Worm (Caenorhabditis elegans): ENCODE measurements around the gene grl-14.
A peak's percentile ranks its signal among the peaks of the same experiment; 100 is the strongest.

The grl-14 gene

DNA sequence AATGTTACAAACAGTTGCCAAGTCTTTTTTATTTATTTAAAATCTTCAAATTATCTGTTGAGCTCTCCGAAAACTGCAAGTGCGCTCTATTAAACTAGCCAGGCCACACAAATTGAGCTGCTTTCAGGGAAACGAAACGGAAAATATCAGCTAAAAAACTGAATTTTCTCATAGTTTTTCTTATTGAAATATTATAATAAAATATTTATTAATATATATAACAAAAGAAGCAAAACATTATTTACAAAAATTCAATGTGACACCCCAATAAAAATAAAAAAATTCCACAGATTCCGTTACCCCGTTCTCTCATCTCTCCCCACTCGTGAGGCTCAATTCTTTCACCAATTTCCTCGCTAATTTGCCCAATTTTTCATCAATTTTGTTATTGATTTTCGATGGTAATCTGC is 7.2 kb downstream of the grl-14 start:
- TF ChIP-seq C34B4.2 (tag; optimal IDR thresholded peaks at IDR 0.05): no peak
- TF ChIP-seq ces-1 (GFP tag; optimal IDR thresholded peaks at IDR 0.05): no peak
- TF ChIP-seq sox-4 (tag; optimal IDR thresholded peaks at IDR 0.05): no peak
- no peak for TF ChIP-seq fkh-4 (tag; optimal IDR thresholded peaks at IDR 0.05; ENCODE audit: borderline replicate concordance)
- TF ChIP-seq lin-39 (tag; optimal IDR thresholded peaks at IDR 0.05): no peak
- TF ChIP-seq nhr-11 (tag; optimal IDR thresholded peaks at IDR 0.05): no peak
- no peak for TF ChIP-seq egl-27 (tag; optimal IDR thresholded peaks at IDR 0.05)
- peak; percentile 77 for TF ChIP-seq lin-14 (GFP tag; optimal IDR thresholded peaks at IDR 0.05)
- no peak for TF ChIP-seq zag-1 (tag; optimal IDR thresholded peaks at IDR 0.05)
- no peak for TF ChIP-seq elt-3 (tag; optimal IDR thresholded peaks at IDR 0.05)
- no peak for TF ChIP-seq fos-1 (tag; optimal IDR thresholded peaks at IDR 0.05)
- no peak for TF ChIP-seq ceh-8 (GFP tag; optimal IDR thresholded peaks at IDR 0.05)
- TF ChIP-seq swsn-7 (tag; optimal IDR thresholded peaks at IDR 0.05): peak; percentile 2
- TF ChIP-seq mab-9 (GFP tag; IDR thresholded peaks at IDR 0.05): no peak
- no peak for TF ChIP-seq unc-30 (tag; optimal IDR thresholded peaks at IDR 0.05)
- no peak for TF ChIP-seq fkh-10 (GFP tag; optimal IDR thresholded peaks at IDR 0.05)
- no peak for TF ChIP-seq pqm-1 (tag; optimal IDR thresholded peaks at IDR 0.05)
- no peak for TF ChIP-seq C04F5.9 (tag; optimal IDR thresholded peaks at IDR 0.05)
- TF ChIP-seq blmp-1 (tag; optimal IDR thresholded peaks at IDR 0.05): no peak
- TF ChIP-seq fkh-8 (tag; optimal IDR thresholded peaks at IDR 0.05): peak; percentile 40
- TF ChIP-seq unc-98 (GFP tag; IDR thresholded peaks at IDR 0.05): peak; percentile 74
- TF ChIP-seq Y116A8C.19 (tag; optimal IDR thresholded peaks at IDR 0.05; ENCODE audit: borderline replicate concordance): no peak
- no peak for TF ChIP-seq unc-86 (tag; optimal IDR thresholded peaks at IDR 0.05)
- no peak for TF ChIP-seq ama-1 (optimal IDR thresholded peaks at IDR 0.05)
- TF ChIP-seq grh-1 (GFP tag; IDR thresholded peaks at IDR 0.05): no peak
- no peak for TF ChIP-seq elt-2 (tag; optimal IDR thresholded peaks at IDR 0.05)
- TF ChIP-seq irx-1 (tag; optimal IDR thresholded peaks at IDR 0.05): no peak
- peak; percentile 46; the same call in 1 of the 2 replicates for TF ChIP-seq isw-1 (GFP tag; IDR thresholded peaks at IDR 0.05)
- TF ChIP-seq ceh-82 (tag; optimal IDR thresholded peaks at IDR 0.05): peak in 2 of 3 experiments; percentile 5 to 13
- TF ChIP-seq lin-13 (GFP tag; optimal IDR thresholded peaks at IDR 0.05): no peak
- TF ChIP-seq egl-13 (tag; optimal IDR thresholded peaks at IDR 0.05): peak; percentile 4
- TF ChIP-seq mdl-1 (tag; optimal IDR thresholded peaks at IDR 0.05): no peak
- TF ChIP-seq zip-4 (GFP tag; optimal IDR thresholded peaks at IDR 0.05): no peak
- TF ChIP-seq nhr-28 (tag; optimal IDR thresholded peaks at IDR 0.05): no peak
- TF ChIP-seq nhr-77 (tag; optimal IDR thresholded peaks at IDR 0.05): no peak
- no peak for TF ChIP-seq snpc-4 (tag; optimal IDR thresholded peaks at IDR 0.05)
- TF ChIP-seq vab-15 (tag; optimal IDR thresholded peaks at IDR 0.05): no peak
- peak; percentile 63 for TF ChIP-seq nhr-85 (tag)
- no peak for TF ChIP-seq mef-2 (tag; optimal IDR thresholded peaks at IDR 0.05)
- TF ChIP-seq C16A3.4 (tag; optimal IDR thresholded peaks at IDR 0.05): peak; percentile 22
- TF ChIP-seq ceh-63 (GFP tag; optimal IDR thresholded peaks at IDR 0.05): no peak
- peak; percentile 54 for TF ChIP-seq nhr-71 (tag; optimal IDR thresholded peaks at IDR 0.05)
- TF ChIP-seq snu-23 (GFP tag; optimal IDR thresholded peaks at IDR 0.05): peak; percentile 36
- no peak for TF ChIP-seq nhr-76 (tag; optimal IDR thresholded peaks at IDR 0.05)
- no peak for TF ChIP-seq ztf-4 (tag; optimal IDR thresholded peaks at IDR 0.05)
- peak in 1 of 2 experiments; percentile 53 for TF ChIP-seq lsy-2 (tag; optimal IDR thresholded peaks at IDR 0.05)
- no peak for TF ChIP-seq dsc-1 (tag; optimal IDR thresholded peaks at IDR 0.05)
- TF ChIP-seq ztf-11 (tag; optimal IDR thresholded peaks at IDR 0.05): no peak
- TF ChIP-seq rnt-1 (tag; optimal IDR thresholded peaks at IDR 0.05): no peak
- no peak for TF ChIP-seq sptf-1 (tag; optimal IDR thresholded peaks at IDR 0.05)
- TF ChIP-seq sup-37 (GFP tag; optimal IDR thresholded peaks at IDR 0.05): no peak
- TF ChIP-seq dpl-1 (GFP tag; optimal IDR thresholded peaks at IDR 0.05): peak in 1 of 3 experiments; percentile 42
- TF ChIP-seq F16B12.6 (tag; optimal IDR thresholded peaks at IDR 0.05): no peak
- no peak for TF ChIP-seq nhr-237 (tag; optimal IDR thresholded peaks at IDR 0.05)
- TF ChIP-seq tlp-1 (tag; optimal IDR thresholded peaks at IDR 0.05): no peak

All from whole organism, L1 larva.